Fruit fly (Drosophila melanogaster) whole organism, embryonic: Measurements from ENCODE around the gene Cyt-c1L.

ENCODE experiments used
- Abd-B ChIP-seq: fragments of 200-800 bp; sonication (Bioruptor generic); optimal IDR thresholded peaks from 2 replicates; lab custom pipeline; 2018; ENCODE audit warnings: missing biosample characterization, mild to moderate bottlenecking, missing genetic modification characterization, moderate library complexity
- B-H1 ChIP-seq: fragments of 200-800 bp; sonication (Bioruptor generic); IDR thresholded peaks from 3 replicates; pipeline ENCODE4 v1.3.6; 2022; ENCODE audit warnings: missing biosample characterization, missing genetic modification characterization
- Blimp-1 ChIP-seq: fragments of 200-800 bp; sonication (Bioruptor generic); optimal IDR thresholded peaks from 3 replicates; lab custom pipeline; 2018; ENCODE audit warnings: missing biosample characterization, missing genetic modification characterization, mild to moderate bottlenecking, moderate library complexity, missing genetic modification reagents
- CG10147 ChIP-seq: fragments of 200-800 bp; sonication (Bioruptor generic); optimal IDR thresholded peaks from 2 replicates; lab custom pipeline; 2019; ENCODE audit warnings: missing biosample characterization, mild to moderate bottlenecking, missing genetic modification characterization, moderate library complexity
- CG10321 ChIP-seq: fragments of 200-800 bp; sonication (Bioruptor generic); IDR thresholded peaks from 2 replicates; pipeline ENCODE4 v1.3.6; 2022; ENCODE audit warnings: missing biosample characterization, missing genetic modification characterization
- CG10431 ChIP-seq: fragments of 200-800 bp; sonication (Bioruptor generic); optimal IDR thresholded peaks from 3 replicates; lab custom pipeline; 2018; ENCODE audit warnings: missing biosample characterization, mild to moderate bottlenecking, missing genetic modification characterization
- CG10462 ChIP-seq: fragments of 200-800 bp; sonication (Bioruptor generic); optimal IDR thresholded peaks from 2 replicates; lab custom pipeline; 2016; ENCODE audit warnings: missing biosample characterization, missing genetic modification characterization
- CG12104 ChIP-seq: fragments of 200-800 bp; sonication (Bioruptor generic); optimal IDR thresholded peaks from 3 replicates; lab custom pipeline; 2016; ENCODE audit warnings: missing biosample characterization, missing genetic modification characterization
- CG15696 ChIP-seq: fragments of 200-800 bp; sonication (Bioruptor generic); optimal IDR thresholded peaks from 2 replicates; lab custom pipeline; 2019; ENCODE audit warnings: missing biosample characterization, mild to moderate bottlenecking, missing genetic modification characterization, moderate library complexity
- CG17385 ChIP-seq: fragments of 200-800 bp; sonication (Bioruptor generic); optimal IDR thresholded peaks from 3 replicates; lab custom pipeline; 2018; ENCODE audit warnings: missing biosample characterization, mild to moderate bottlenecking, missing genetic modification characterization
- CG4360 ChIP-seq: fragments of 200-800 bp; sonication (Bioruptor generic); IDR thresholded peaks from 2 replicates; pipeline ENCODE4 v1.3.6; 2022; ENCODE audit warnings: missing biosample characterization, missing genetic modification characterization
- CG4730 ChIP-seq: fragments of 200-800 bp; sonication (Bioruptor generic); IDR thresholded peaks from 2 replicates; pipeline ENCODE4 v1.3.6; 2022; ENCODE audit warnings: missing biosample characterization, missing genetic modification characterization
- CG6272 ChIP-seq: fragments of 200-800 bp; sonication (Bioruptor generic); IDR thresholded peaks from 2 replicates; pipeline ENCODE4 v1.3.6; 2022; ENCODE audit warnings: missing biosample characterization, missing genetic modification characterization
- CG6813 ChIP-seq: fragments of 200-800 bp; sonication (Bioruptor generic); optimal IDR thresholded peaks from 2 replicates; lab custom pipeline; 2017; ENCODE audit warnings: missing biosample characterization, missing genetic modification characterization, mild to moderate bottlenecking, moderate library complexity, missing genetic modification reagents
- CG9437 ChIP-seq: fragments of 200-800 bp; sonication (Bioruptor generic); optimal IDR thresholded peaks from 2 replicates; lab custom pipeline; 2018; ENCODE audit warnings: missing biosample characterization, mild to moderate bottlenecking, missing genetic modification characterization
- D ChIP-seq, 2 experiments: fragments of 200-800 bp in 1 of 2; fragments of >200 bp in 1 of 2; sonication (Bioruptor generic) in 1 of 2; optimal IDR thresholded peaks; 2 replicates in 1 of 2; 3 replicates in 1 of 2; lab custom pipeline; 2017; ENCODE audit warnings: mild to moderate bottlenecking in 1 of 2, missing biosample characterization in 1 of 2, missing genetic modification characterization in 1 of 2, missing genetic modification reagents in 1 of 2
- GATAe ChIP-seq: fragments of 200-800 bp; sonication (Bioruptor generic); conservative IDR thresholded peaks from 2 replicates; pipeline ENCODE4 v1.3.6; 2022; ENCODE audit warnings: missing biosample characterization, missing genetic modification characterization
- HHEX ChIP-seq: fragments of 200-800 bp; sonication (Bioruptor generic); optimal IDR thresholded peaks from 3 replicates; lab custom pipeline; 2017; ENCODE audit warnings: missing biosample characterization, mild to moderate bottlenecking, missing genetic modification characterization, missing genetic modification reagents
- HLH3B ChIP-seq: fragments of 200-800 bp; sonication (Bioruptor generic); IDR thresholded peaks from 2 replicates; pipeline ENCODE4 v1.3.6; 2022; ENCODE audit warnings: missing biosample characterization, missing genetic modification characterization
- HmgD ChIP-seq: fragments of 200-800 bp; sonication (Bioruptor generic); optimal IDR thresholded peaks from 3 replicates; lab custom pipeline; 2016; ENCODE audit warnings: missing biosample characterization, missing genetic modification characterization
- Kr ChIP-seq: fragments of 200-800 bp; sonication (Bioruptor generic); optimal IDR thresholded peaks from 2 replicates; lab custom pipeline; 2017; ENCODE audit warnings: missing biosample characterization, mild to moderate bottlenecking, missing genetic modification characterization
- Optix ChIP-seq: fragments of 200-800 bp; sonication (Bioruptor generic); IDR thresholded peaks from 3 replicates; pipeline ENCODE4 v1.3.6; 2022; ENCODE audit warnings: missing biosample characterization, missing genetic modification characterization
- Side ChIP-seq: fragments of 200-800 bp; sonication (Bioruptor generic); optimal IDR thresholded peaks from 2 replicates; lab custom pipeline; 2016; ENCODE audit warnings: missing biosample characterization, missing genetic modification characterization
- Sin3A ChIP-seq: fragments of >200 bp; optimal IDR thresholded peaks from 2 replicates; lab custom pipeline; 2018
- Vsx1 ChIP-seq: fragments of 200-800 bp; sonication (Bioruptor generic); optimal IDR thresholded peaks from 2 replicates; lab custom pipeline; 2017; ENCODE audit warnings: missing biosample characterization, mild to moderate bottlenecking, missing genetic modification characterization, missing genetic modification reagents
- aop ChIP-seq: fragments of 200-800 bp; sonication (Bioruptor generic); IDR thresholded peaks from 2 replicates; pipeline ENCODE4 v1.3.6; 2022; ENCODE audit warnings: missing biosample characterization, missing genetic modification characterization
- ara ChIP-seq: fragments of 200-800 bp; sonication (Bioruptor generic); IDR thresholded peaks from 2 replicates; pipeline ENCODE4 v1.3.6; 2022; ENCODE audit warnings: missing biosample characterization, missing genetic modification characterization
- bowl ChIP-seq: fragments of 200-800 bp; sonication (Bioruptor generic); IDR thresholded peaks from 2 replicates; pipeline ENCODE4 v1.3.6; 2022; ENCODE audit warnings: missing biosample characterization, missing genetic modification characterization
- ems ChIP-seq: fragments of 200-800 bp; sonication (Bioruptor generic); optimal IDR thresholded peaks from 3 replicates; lab custom pipeline; 2016; ENCODE audit warnings: missing biosample characterization, missing genetic modification characterization
- gsb-n ChIP-seq: fragments of 200-800 bp; sonication (Bioruptor generic); optimal IDR thresholded peaks from 3 replicates; lab custom pipeline; 2018; ENCODE audit warnings: missing biosample characterization, mild to moderate bottlenecking, missing genetic modification characterization
- ham ChIP-seq: fragments of 200-800 bp; sonication (Bioruptor generic); IDR thresholded peaks from 2 replicates; pipeline ENCODE4 v1.3.6; 2022; ENCODE audit warnings: missing biosample characterization, missing genetic modification characterization
- inv ChIP-seq: fragments of 200-800 bp; sonication (Bioruptor generic); IDR thresholded peaks from 2 replicates; pipeline ENCODE4 v1.3.6; 2022; ENCODE audit warnings: missing biosample characterization, missing genetic modification characterization; ENCODE audit not compliant: partially characterized antibody
- jigr1 ChIP-seq: fragments of 200-800 bp; sonication (Bioruptor generic); IDR thresholded peaks from 3 replicates; pipeline ENCODE4 v1.3.6; 2022; ENCODE audit warnings: missing biosample characterization, missing genetic modification characterization
- jumu ChIP-seq: fragments of 200-800 bp; sonication (Bioruptor generic); optimal IDR thresholded peaks from 3 replicates; lab custom pipeline; 2016; ENCODE audit warnings: missing biosample characterization, missing genetic modification characterization
- ken ChIP-seq: fragments of 200-800 bp; sonication (Bioruptor generic); IDR thresholded peaks from 3 replicates; pipeline ENCODE4 v1.3.6; 2022; ENCODE audit warnings: missing biosample characterization, missing genetic modification characterization
- lilli ChIP-seq: fragments of 200-800 bp; sonication (Bioruptor generic); optimal IDR thresholded peaks from 3 replicates; lab custom pipeline; 2016; ENCODE audit warnings: missing biosample characterization, missing genetic modification characterization
- lov ChIP-seq, 2 experiments: fragments of 200-800 bp in 1 of 2; fragments of >200 bp in 1 of 2; sonication (Bioruptor generic) in 1 of 2; IDR thresholded peaks in 1 of 2; optimal IDR thresholded peaks in 1 of 2; 2 replicates in 1 of 2; 3 replicates in 1 of 2; pipeline versions ENCODE4 v1.3.6 to Lab custom; 2017 to 2022; ENCODE audit warnings: missing biosample characterization in 1 of 2, missing genetic modification characterization in 1 of 2
- mld ChIP-seq: fragments of 200-800 bp; sonication (Bioruptor generic); IDR thresholded peaks from 3 replicates; pipeline ENCODE4 v1.3.6; 2022; ENCODE audit warnings: missing biosample characterization, missing genetic modification characterization; ENCODE audit not compliant: partially characterized antibody
- nom ChIP-seq: fragments of 200-800 bp; sonication (Bioruptor generic); optimal IDR thresholded peaks from 2 replicates; lab custom pipeline; 2017; ENCODE audit warnings: missing biosample characterization, missing genetic modification characterization, mild to moderate bottlenecking, moderate library complexity, missing genetic modification reagents
- schlank ChIP-seq: fragments of 200-800 bp; sonication (Bioruptor generic); optimal IDR thresholded peaks from 2 replicates; lab custom pipeline; 2018; ENCODE audit warnings: missing biosample characterization, mild to moderate bottlenecking, missing genetic modification characterization
- scrt ChIP-seq: fragments of 200-800 bp; sonication (Bioruptor generic); optimal IDR thresholded peaks from 2 replicates; lab custom pipeline; 2018; ENCODE audit warnings: missing biosample characterization, mild to moderate bottlenecking, missing genetic modification characterization, moderate library complexity
- sim ChIP-seq: fragments of 200-800 bp; sonication (Bioruptor generic); IDR thresholded peaks from 2 replicates; pipeline ENCODE4 v1.3.6; 2022; ENCODE audit warnings: missing biosample characterization, missing genetic modification characterization
- slbo ChIP-seq: fragments of 200-800 bp; sonication (Bioruptor generic); IDR thresholded peaks from 2 replicates; pipeline ENCODE4 v1.3.6; 2022; ENCODE audit warnings: missing biosample characterization, missing genetic modification characterization
- sqz ChIP-seq: fragments of 200-800 bp; sonication (Bioruptor generic); optimal IDR thresholded peaks from 3 replicates; lab custom pipeline; 2018; ENCODE audit warnings: missing biosample characterization, mild to moderate bottlenecking, missing genetic modification characterization
- sr ChIP-seq: fragments of 200-800 bp; sonication (Bioruptor generic); IDR thresholded peaks from 3 replicates; pipeline ENCODE4 v1.3.6; 2022; ENCODE audit warnings: missing biosample characterization, missing genetic modification characterization
- tap ChIP-seq: fragments of 200-800 bp; optimal IDR thresholded peaks from 3 replicates; lab custom pipeline; 2019; ENCODE audit warnings: missing biosample characterization, mild to moderate bottlenecking, missing genetic modification characterization, moderate library complexity
- ttk ChIP-seq: fragments of 200-800 bp; sonication (Bioruptor generic); IDR thresholded peaks from 2 replicates; pipeline ENCODE4 v2.1.2; 2022; ENCODE audit warnings: missing biosample characterization, missing genetic modification characterization

The Cyt-c1L gene

dm6 chr3R:29157418-29158398 is 46.2 kb downstream of the Cyt-c1L start, which contains the start of gene rdog (continued):
- TF ChIP-seq ken (GFP tag; lab: Robert Waterston, UW) (no peak; the same call in 2 of the 3 replicates), Kr (peak; percentile 82), tap (tag; lab: Kevin White, UChicago) (peak; percentile 73), GATAe (GFP tag; lab: Robert Waterston, UW) (no peak), CG10321 (GFP tag; lab: Robert Waterston, UW) (no peak), ems (peak; percentile 24), CG10431 (no peak), schlank (tag; lab: Kevin White, UChicago) (peak; percentile 22), Optix (GFP tag; lab: Robert Waterston, UW) (peak; percentile 72; the same call in 2 of the 3 replicates), HmgD (GFP tag; lab: Kevin White, UChicago) (peak; percentile 46), Side (peak; percentile 73), CG6813 (GFP tag; lab: Kevin White, UChicago) (peak; percentile 4), CG17385 (GFP tag; lab: Kevin White, UChicago) (peak; percentile 71), Abd-B (GFP tag; lab: Kevin White, UChicago) (peak; percentile 88), Vsx1 (no peak), jigr1 (GFP tag; lab: Robert Waterston, UW) (no peak), inv (GFP tag; lab: Robert Waterston, UW) (no peak), slbo (GFP tag; lab: Robert Waterston, UW) (peak; percentile 61), bowl (GFP tag; lab: Robert Waterston, UW) (peak; percentile 9; the same call in 1 of the 2 replicates), B-H1 (peak; percentile 17; the same call in 1 of the 3 replicates), Blimp-1 (GFP tag; lab: Kevin White, UChicago) (peak; percentile 67), mld (no peak), CG12104 (GFP tag; lab: Kevin White, UChicago) (peak; percentile 78), gsb-n (peak; percentile 76), lov (optimal IDR thresholded peaks at IDR 0.05; lab: Kevin White, UChicago) (no peak), lov (GFP tag; IDR thresholded peaks at IDR 0.05; lab: Robert Waterston, UW) (no peak), scrt (peak; percentile 73), nom (GFP tag; lab: Kevin White, UChicago) (peak; percentile 72), D (optimal IDR thresholded peaks at IDR 0.05; lab: Kevin White, UChicago) (no peak), D (GFP tag; optimal IDR thresholded peaks at IDR 0.05; lab: Kevin White, UChicago) (peak; percentile 63), sim (GFP tag; lab: Robert Waterston, UW) (no peak), lilli (peak; percentile 88), CG9437 (GFP tag; lab: Kevin White, UChicago) (peak; percentile 83), jumu (GFP tag; lab: Kevin White, UChicago) (peak; percentile 64), HHEX (peak; percentile 75), CG4730 (GFP tag; lab: Robert Waterston, UW) (no peak), sqz (GFP tag; lab: Kevin White, UChicago) (peak; percentile 38), CG6272 (GFP tag; lab: Robert Waterston, UW) (no peak), ttk (GFP tag; lab: Robert Waterston, UW) (peak; percentile 32; the same call in 1 of the 2 replicates), CG15696 (tag; lab: Kevin White, UChicago) (peak; percentile 77), sr (GFP tag; lab: Robert Waterston, UW) (no peak), Sin3A (lab: Kevin White, UChicago) (peak; percentile 33), ara (peak; percentile 61), ham (GFP tag; lab: Robert Waterston, UW) (no peak), HLH3B (peak; percentile 53), aop (peak; percentile 39; the same call in 1 of the 2 replicates), CG10147 (peak; percentile 80), CG4360 (GFP tag; lab: Robert Waterston, UW) (no peak; the same call in none of the 2 replicates), CG10462 (GFP tag; lab: Kevin White, UChicago) (peak; percentile 75)
